Fruit fly (Drosophila melanogaster): ENCODE measurements around the gene mtSSB.

The mtSSB gene

DNA sequence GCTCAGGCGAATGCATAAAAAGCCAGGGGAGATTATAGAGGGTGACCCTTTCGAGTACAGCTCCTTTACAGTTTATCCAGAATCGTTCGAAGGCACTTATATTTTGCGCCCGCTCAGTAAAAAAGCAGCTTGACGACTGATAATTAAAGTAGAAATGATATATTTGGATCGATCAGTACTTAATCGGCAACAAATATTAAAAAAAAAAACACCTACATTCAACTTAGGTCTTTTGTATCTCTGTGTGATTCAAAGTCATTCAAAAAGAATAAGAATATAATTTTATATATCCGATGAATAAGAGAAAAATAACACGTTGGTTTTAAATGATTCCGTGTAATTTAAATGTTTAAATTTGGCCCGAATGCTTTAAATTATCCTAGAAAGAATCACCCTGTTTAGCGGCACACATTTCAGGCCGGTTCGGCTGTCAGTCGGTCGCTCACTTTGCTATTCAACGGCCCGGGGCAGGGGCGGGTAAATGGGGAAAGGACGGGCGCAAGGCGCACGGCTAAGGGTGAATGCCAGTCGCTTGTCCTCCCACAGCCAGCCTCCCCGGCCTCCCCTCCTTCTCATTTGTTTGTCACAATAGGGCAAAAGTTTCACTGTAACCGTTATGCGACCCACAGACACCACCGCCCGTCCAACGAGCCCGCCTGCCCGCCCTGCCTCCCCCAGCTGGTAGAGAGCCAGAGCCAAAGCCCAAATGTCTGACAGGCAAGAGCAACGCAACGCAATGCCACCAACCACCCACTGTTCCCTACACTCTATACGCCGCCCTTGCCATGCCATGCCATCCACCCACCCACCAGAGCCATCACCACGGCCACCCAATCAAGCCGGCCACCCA is 8.0 kb upstream of the mtSSB start (continued):
- no peak for TF ChIP-seq bigmax (GFP tag; optimal IDR thresholded peaks at IDR 0.05)
- peak; percentile 28 for TF ChIP-seq CG13296 (GFP tag; optimal IDR thresholded peaks at IDR 0.05)
- no peak for TF ChIP-seq tup (GFP tag; optimal IDR thresholded peaks at IDR 0.05)
- no peak for TF ChIP-seq CG14860 (GFP tag; IDR thresholded peaks at IDR 0.05; ENCODE audit: partially characterized antibody)
- peak; percentile 3 for TF ChIP-seq pum (GFP tag; optimal IDR thresholded peaks at IDR 0.05)
- peak; percentile 81 for TF ChIP-seq CG11504 (tag; optimal IDR thresholded peaks at IDR 0.05)
- no peak for TF ChIP-seq Antp (GFP tag; optimal IDR thresholded peaks at IDR 0.05)
- TF ChIP-seq croc (GFP tag; conservative IDR thresholded peaks at IDR 0.05), result no peak
- TF ChIP-seq E2f1 (GFP tag; IDR thresholded peaks at IDR 0.05), result no peak
- no peak for TF ChIP-seq D (optimal IDR thresholded peaks at IDR 0.05)
- peak; percentile 51 for TF ChIP-seq D (GFP tag; optimal IDR thresholded peaks at IDR 0.05)
- no peak for TF ChIP-seq CG1832 (GFP tag; optimal IDR thresholded peaks at IDR 0.05)
- peak; percentile 19 for TF ChIP-seq CG8388 (GFP tag; optimal IDR thresholded peaks at IDR 0.05)
- no peak for TF ChIP-seq Tbp (GFP tag; optimal IDR thresholded peaks at IDR 0.05)
- TF ChIP-seq CG6854 (GFP tag; optimal IDR thresholded peaks at IDR 0.05), result peak; percentile 73
- 0 out of 2 replicates have a peak, but pooled peaks have one; percentile 12 for TF ChIP-seq amos (GFP tag; IDR thresholded peaks at IDR 0.05; ENCODE audit: partially characterized antibody)
- TF ChIP-seq HLH4C (GFP tag; IDR thresholded peaks at IDR 0.05; ENCODE audit: partially characterized antibody), result 0 out of 3 replicates have a peak, but pooled peaks have one; percentile 31
- no peak for TF ChIP-seq Deaf1 (tag; optimal IDR thresholded peaks at IDR 0.05)
- no peak for TF ChIP-seq pita (GFP tag; optimal IDR thresholded peaks at IDR 0.05)
- TF ChIP-seq E2f2 (GFP tag; IDR thresholded peaks at IDR 0.05), result no peak
- peak; percentile 93 for TF ChIP-seq CG7556 (GFP tag; optimal IDR thresholded peaks at IDR 0.05)
- TF ChIP-seq Awh (GFP tag; IDR thresholded peaks at IDR 0.05), result no peak
- 0 out of 3 replicates have a peak, but pooled peaks have one; percentile 31 for TF ChIP-seq CG3726 (GFP tag; IDR thresholded peaks at IDR 0.05)
- no peak for TF ChIP-seq stwl (tag; optimal IDR thresholded peaks at IDR 0.05)
- no peak for TF ChIP-seq ara (GFP tag; IDR thresholded peaks at IDR 0.05)
- no peak for TF ChIP-seq H15 (GFP tag; IDR thresholded peaks at IDR 0.05)
- TF ChIP-seq CG32532 (GFP tag; IDR thresholded peaks at IDR 0.05), result peak; percentile 6; the same call in 1 of the 2 replicates
- TF ChIP-seq pan (optimal IDR thresholded peaks at IDR 0.05), result no peak
- TF ChIP-seq pan (GFP tag; optimal IDR thresholded peaks at IDR 0.05 in 1 of 2, IDR thresholded peaks at IDR 0.05 in 1 of 2), result peak in 1 of 2 experiments; percentile 12
- TF ChIP-seq Spps (tag; optimal IDR thresholded peaks at IDR 0.05), result no peak
- TF ChIP-seq chn (GFP tag; optimal IDR thresholded peaks at IDR 0.05), result no peak
- TF ChIP-seq corto (GFP tag; optimal IDR thresholded peaks at IDR 0.05), result no peak
- TF ChIP-seq mam (GFP tag; optimal IDR thresholded peaks at IDR 0.05), result no peak
- TF ChIP-seq CG4424 (GFP tag; optimal IDR thresholded peaks at IDR 0.05), result peak; percentile 50
- TF ChIP-seq lilli (GFP tag; optimal IDR thresholded peaks at IDR 0.05), result no peak
- TF ChIP-seq CG8281 (tag; optimal IDR thresholded peaks at IDR 0.05), result no peak
- peak; percentile 50 for TF ChIP-seq CG18476 (GFP tag; optimal IDR thresholded peaks at IDR 0.05)
- no peak for TF ChIP-seq CG14014 (GFP tag; IDR thresholded peaks at IDR 0.05)
- TF ChIP-seq CG16813 (GFP tag; IDR thresholded peaks at IDR 0.05; ENCODE audit: partially characterized antibody), result no peak
- TF ChIP-seq CG12744 (GFP tag; optimal IDR thresholded peaks at IDR 0.05), result no peak
- TF ChIP-seq CG11085 (GFP tag; IDR thresholded peaks at IDR 0.05), result no peak
- no peak for TF ChIP-seq lov (optimal IDR thresholded peaks at IDR 0.05)
- no peak for TF ChIP-seq lov (GFP tag; IDR thresholded peaks at IDR 0.05)
- peak; percentile 88 for TF ChIP-seq sens (GFP tag)
- no peak for TF ChIP-seq trh (GFP tag; optimal IDR thresholded peaks at IDR 0.05)
- TF ChIP-seq CG34376 (GFP tag; optimal IDR thresholded peaks at IDR 0.05), result peak; percentile 51
- peak; percentile 26 for TF ChIP-seq onecut (GFP tag; IDR thresholded peaks at IDR 0.05)
- no peak for TF ChIP-seq tll (GFP tag; optimal IDR thresholded peaks at IDR 0.05)
- no peak for TF ChIP-seq sr (GFP tag; IDR thresholded peaks at IDR 0.05)
- TF ChIP-seq ham (GFP tag; IDR thresholded peaks at IDR 0.05), result 0 out of 2 replicates have a peak, but pooled peaks have one; percentile 15

All from whole organism, embryonic.